Fruit fly (Drosophila melanogaster): ENCODE data around the gene CG15756.

CG15756 gene

dm6 chrX:13563483-13564443, 29.6 kb downstream of the CG15756 start, which contains the start of the genes CG46311 and Tpst (continued):
- TF ChIP-seq CG30020 (tag; optimal IDR thresholded peaks at IDR 0.05) = no peak
- peak; percentile 86 for TF ChIP-seq CG17186 (GFP tag; optimal IDR thresholded peaks at IDR 0.05)
- peak; percentile 9 for TF ChIP-seq da (GFP tag; optimal IDR thresholded peaks at IDR 0.05)
- TF ChIP-seq stc (GFP tag; IDR thresholded peaks at IDR 0.05) = no peak
- TF ChIP-seq CG5245 (GFP tag; optimal IDR thresholded peaks at IDR 0.05) = peak; percentile 82
- TF ChIP-seq p53 (GFP tag; optimal IDR thresholded peaks at IDR 0.05) = peak; percentile 64
- peak; percentile 54 for TF ChIP-seq Hr3 (GFP tag; optimal IDR thresholded peaks at IDR 0.05)
- TF ChIP-seq CG12942 (GFP tag; optimal IDR thresholded peaks at IDR 0.05) = peak; percentile 57
- no peak for TF ChIP-seq zen2 (GFP tag; IDR thresholded peaks at IDR 0.05; ENCODE audit: partially characterized antibody)
- TF ChIP-seq Chrac-16 (GFP tag; optimal IDR thresholded peaks at IDR 0.05) = peak; percentile 75
- TF ChIP-seq trh (GFP tag; optimal IDR thresholded peaks at IDR 0.05) = no peak
- TF ChIP-seq slp2 (GFP tag; optimal IDR thresholded peaks at IDR 0.05) = peak; percentile 43
- TF ChIP-seq CG5180 (GFP tag; optimal IDR thresholded peaks at IDR 0.05) = no peak
- TF ChIP-seq tap (tag; optimal IDR thresholded peaks at IDR 0.05) = no peak
- peak; percentile 17; the same call in 1 of the 2 replicates for TF ChIP-seq H2.0 (GFP tag; IDR thresholded peaks at IDR 0.05)
- TF ChIP-seq Aef1 (GFP tag; IDR thresholded peaks at IDR 0.05) = peak; percentile 45; the same call in 2 of the 3 replicates
- no peak for TF ChIP-seq CG11696 (GFP tag; IDR thresholded peaks at IDR 0.05)
- no peak for TF ChIP-seq CG10462 (GFP tag; optimal IDR thresholded peaks at IDR 0.05)
- TF ChIP-seq CG31388 (GFP tag; optimal IDR thresholded peaks at IDR 0.05) = peak; percentile 2
- no peak for TF ChIP-seq tll (GFP tag; optimal IDR thresholded peaks at IDR 0.05)
- peak; percentile 23 for TF ChIP-seq CG10654 (GFP tag; optimal IDR thresholded peaks at IDR 0.05)
- peak; percentile 46; the same call in 1 of the 2 replicates for TF ChIP-seq gsb (GFP tag; IDR thresholded peaks at IDR 0.05)
- no peak for TF ChIP-seq fru (optimal IDR thresholded peaks at IDR 0.05)
- peak; percentile 34 for TF ChIP-seq CG18262 (tag; optimal IDR thresholded peaks at IDR 0.05)
- no peak for TF ChIP-seq CG18476 (GFP tag; optimal IDR thresholded peaks at IDR 0.05)
- TF ChIP-seq NC2β (GFP tag; optimal IDR thresholded peaks at IDR 0.05) = peak; percentile 72
- TF ChIP-seq CG17568 (GFP tag; optimal IDR thresholded peaks at IDR 0.05) = no peak
- no peak for TF ChIP-seq CG13894 (tag; optimal IDR thresholded peaks at IDR 0.05)
- peak; percentile 70 for TF ChIP-seq CG3838 (GFP tag; optimal IDR thresholded peaks at IDR 0.05)
- TF ChIP-seq CG12744 (GFP tag; optimal IDR thresholded peaks at IDR 0.05) = peak; percentile 43
- TF ChIP-seq peb (GFP tag; IDR thresholded peaks at IDR 0.05) = peak; percentile 47
- no peak for TF ChIP-seq CG10274 (GFP tag; optimal IDR thresholded peaks at IDR 0.05)
- TF ChIP-seq Nf-YA (GFP tag; IDR thresholded peaks at IDR 0.05) = no peak
- peak; percentile 44 for TF ChIP-seq Fer1 (GFP tag; optimal IDR thresholded peaks at IDR 0.05)
- no peak for TF ChIP-seq Doc2 (GFP tag; IDR thresholded peaks at IDR 0.05)
- TF ChIP-seq chinmo (GFP tag; IDR thresholded peaks at IDR 0.05; ENCODE audit: partially characterized antibody) = 0 out of 4 replicates have a peak, but pooled peaks have one; percentile 71
- no peak for TF ChIP-seq CG12236 (GFP tag; optimal IDR thresholded peaks at IDR 0.05)
- peak; percentile 33 for TF ChIP-seq pho (GFP tag; optimal IDR thresholded peaks at IDR 0.05)
- TF ChIP-seq GATAe (GFP tag; conservative IDR thresholded peaks at IDR 0.05) = no peak
- peak; percentile 67 for TF ChIP-seq CHES-1-like (GFP tag; optimal IDR thresholded peaks at IDR 0.05)
- peak; percentile 12 for TF ChIP-seq mirr (GFP tag; optimal IDR thresholded peaks at IDR 0.05)
- peak; percentile 48 for TF ChIP-seq CG14710 (tag; optimal IDR thresholded peaks at IDR 0.05)
- TF ChIP-seq Dip2 (GFP tag; IDR thresholded peaks at IDR 0.05) = no peak
- no peak for TF ChIP-seq Kr (GFP tag; optimal IDR thresholded peaks at IDR 0.05)
- no peak for TF ChIP-seq Spps (tag; optimal IDR thresholded peaks at IDR 0.05)
- no peak for TF ChIP-seq HLH54F (GFP tag; optimal IDR thresholded peaks at IDR 0.05)
- TF ChIP-seq CG12219 (GFP tag; optimal IDR thresholded peaks at IDR 0.05) = no peak
- TF ChIP-seq nom (GFP tag; optimal IDR thresholded peaks at IDR 0.05) = peak; percentile 31
- no peak for TF ChIP-seq CG3726 (GFP tag; IDR thresholded peaks at IDR 0.05)
